Worm (Caenorhabditis elegans) whole organism, midembryonic: ENCODE data around the gene C03B1.4.
A peak's percentile ranks its signal among the peaks of the same experiment; 100 is the strongest.

Experiments used
- T22C8.4 ChIP-seq: fragments of 200-800 bp; sonication (Bioruptor generic); IDR thresholded peaks from 2 replicates; pipeline ENCODE4 v1.3.6; 2022; ENCODE audit warnings: missing genetic modification characterization, missing compliant biosample characterization
- cog-1 ChIP-seq: sonication (generic microtip); optimal IDR thresholded peaks from 2 replicates; lab custom pipeline; 2016; ENCODE audit warnings: missing genetic modification characterization, missing compliant biosample characterization
- flt-1 ChIP-seq: fragments of 200-800 bp; sonication (Bioruptor generic); IDR thresholded peaks from 2 replicates; pipeline ENCODE4 v1.3.6; 2022; ENCODE audit warnings: missing genetic modification characterization, missing compliant biosample characterization
- klf-2 ChIP-seq: fragments of 200-800 bp; sonication (Bioruptor generic); conservative IDR thresholded peaks from 2 replicates; pipeline ENCODE4 v1.3.6; 2022; ENCODE audit warnings: missing genetic modification reagents, missing genetic modification characterization, missing compliant biosample characterization
- med-1 ChIP-seq: sonication (generic microtip); optimal IDR thresholded peaks from 2 replicates; lab custom pipeline; 2017; ENCODE audit warnings: missing genetic modification characterization, mild to moderate bottlenecking, missing compliant biosample characterization, antibody characterized with exemption, missing genetic modification reagents; ENCODE audit not compliant: insufficient read depth
- ref-1 ChIP-seq: fragments of 200-800 bp; sonication (Bioruptor generic); conservative IDR thresholded peaks from 2 replicates; pipeline ENCODE4 v1.3.6; 2022; ENCODE audit warnings: missing genetic modification reagents, missing genetic modification characterization, missing compliant biosample characterization
- tab-1 ChIP-seq: fragments of 200-800 bp; sonication (Bioruptor generic); IDR thresholded peaks from 2 replicates; pipeline ENCODE4 v1.3.6; 2022; ENCODE audit warnings: missing genetic modification characterization, missing compliant biosample characterization
- ztf-23 ChIP-seq: fragments of 200-800 bp; sonication (Bioruptor generic); IDR thresholded peaks from 2 replicates; pipeline ENCODE4 v1.3.6; 2022; ENCODE audit warnings: missing genetic modification reagents, missing genetic modification characterization, missing compliant biosample characterization
- ztf-29 ChIP-seq: fragments of 200-800 bp; sonication (Bioruptor generic); IDR thresholded peaks from 2 replicates; pipeline ENCODE4 v1.3.6; 2022; ENCODE audit warnings: missing genetic modification reagents, missing genetic modification characterization, missing compliant biosample characterization

The C03B1.4 gene

DNA sequence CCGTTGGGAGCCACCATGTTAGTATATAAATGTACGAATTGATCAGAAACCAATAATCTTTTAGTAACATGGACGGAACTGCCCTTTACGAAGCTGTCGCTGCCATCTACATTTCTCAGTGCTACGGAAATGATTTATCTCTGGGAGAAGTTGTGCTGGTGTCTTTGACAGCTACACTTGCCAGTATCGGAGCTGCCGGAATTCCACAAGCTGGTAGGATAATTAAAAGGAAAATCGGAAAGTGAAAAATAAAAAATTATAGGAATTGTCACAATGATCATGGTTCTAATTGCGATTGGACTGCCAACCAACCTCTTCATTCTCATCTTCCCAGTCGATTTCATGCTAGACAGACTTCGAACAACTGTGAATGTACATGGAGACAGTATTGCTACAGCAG, 41.6 kb downstream of the C03B1.4 start:
- no peak for TF ChIP-seq T22C8.4 (GFP tag; lab: Robert Waterston, UW)
- TF ChIP-seq ztf-23 (GFP tag; lab: Robert Waterston, UW), result no peak
- TF ChIP-seq tab-1, result no peak
- TF ChIP-seq ztf-29 (GFP tag; lab: Robert Waterston, UW), result no peak
- TF ChIP-seq cog-1 (tag; lab: Kevin White, UChicago), result no peak
- TF ChIP-seq flt-1 (GFP tag; lab: Robert Waterston, UW), result no peak
- no peak for TF ChIP-seq klf-2

DNA sequence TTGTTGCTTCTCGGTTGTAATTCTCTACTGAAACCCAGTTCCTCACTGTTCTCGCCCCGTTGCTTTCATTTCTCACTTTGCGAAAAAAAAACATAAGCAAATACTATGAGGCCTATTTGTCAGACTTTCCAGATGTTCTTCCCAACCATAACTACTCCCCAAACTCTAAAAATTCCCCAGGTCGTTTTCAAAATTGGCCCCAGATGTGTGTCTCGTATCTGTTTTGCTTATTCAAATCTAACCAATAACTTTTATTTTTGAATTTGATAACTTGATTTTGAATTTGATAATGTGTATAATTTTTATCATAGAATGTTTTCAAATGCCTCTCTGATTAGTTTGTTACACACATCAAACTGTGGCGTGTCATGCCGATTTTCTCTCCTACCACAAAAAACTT, 43.5 kb downstream of the C03B1.4 start:
- TF ChIP-seq ref-1 (GFP tag; lab: Robert Waterston, UW) (no peak), cog-1 (tag; lab: Kevin White, UChicago) (no peak), ztf-23 (GFP tag; lab: Robert Waterston, UW) (no peak), klf-2 (no peak), med-1 (GFP tag; lab: Kevin White, UChicago) (no peak), tab-1 (no peak), flt-1 (GFP tag; lab: Robert Waterston, UW) (no peak), T22C8.4 (GFP tag; lab: Robert Waterston, UW) (no peak)

DNA sequence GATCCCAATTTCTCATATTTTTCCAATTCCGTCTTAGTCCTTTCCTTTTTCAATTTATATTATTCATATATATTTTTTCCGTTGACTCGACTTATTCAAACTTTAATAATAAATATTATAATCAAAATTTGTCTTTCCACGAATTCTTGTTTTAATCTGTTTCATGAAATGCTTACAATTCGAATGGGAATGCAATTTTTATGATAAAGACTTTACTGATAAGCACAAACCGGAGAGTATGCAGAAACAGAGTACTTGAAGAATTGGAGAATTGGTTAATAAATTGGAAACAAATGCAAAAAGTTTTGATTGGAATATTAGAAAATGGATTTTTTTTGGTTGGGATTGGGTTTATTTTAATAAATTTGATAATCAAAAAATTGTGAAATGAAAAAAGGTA, 44.0 kb downstream of the C03B1.4 start:
- TF ChIP-seq T22C8.4 (GFP tag; lab: Robert Waterston, UW) (no peak), flt-1 (GFP tag; lab: Robert Waterston, UW) (no peak), cog-1 (tag; lab: Kevin White, UChicago) (no peak), ztf-29 (GFP tag; lab: Robert Waterston, UW) (no peak), klf-2 (no peak), med-1 (GFP tag; lab: Kevin White, UChicago) (no peak), tab-1 (no peak), ref-1 (GFP tag; lab: Robert Waterston, UW) (no peak), ztf-23 (GFP tag; lab: Robert Waterston, UW) (no peak)

DNA sequence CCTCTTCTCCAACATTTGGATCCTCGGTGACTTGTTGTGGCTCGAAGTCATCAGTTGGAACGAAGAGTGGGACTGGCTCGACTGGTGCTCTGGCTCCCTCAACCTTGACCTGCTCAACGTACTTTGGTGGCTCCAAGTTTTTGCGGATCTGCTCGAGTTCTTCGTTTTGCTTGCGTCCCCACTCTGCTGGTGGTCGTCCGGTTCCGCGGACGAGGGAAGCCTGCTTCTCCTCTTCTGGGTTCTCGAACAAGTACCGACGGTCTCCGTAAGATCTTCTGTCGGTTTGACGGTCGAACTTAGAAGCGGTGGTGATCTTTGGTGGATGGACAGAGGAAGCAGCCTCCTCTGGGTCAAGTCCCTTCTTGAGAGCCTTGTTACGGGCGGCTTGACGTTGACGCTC, 44.4 kb downstream of the C03B1.4 start:
- TF ChIP-seq flt-1 (GFP tag; lab: Robert Waterston, UW), result no peak
- no peak for TF ChIP-seq tab-1
- no peak for TF ChIP-seq ztf-29 (GFP tag; lab: Robert Waterston, UW)
- TF ChIP-seq ref-1 (GFP tag; lab: Robert Waterston, UW), result no peak
- no peak for TF ChIP-seq klf-2
- TF ChIP-seq ztf-23 (GFP tag; lab: Robert Waterston, UW), result no peak

DNA sequence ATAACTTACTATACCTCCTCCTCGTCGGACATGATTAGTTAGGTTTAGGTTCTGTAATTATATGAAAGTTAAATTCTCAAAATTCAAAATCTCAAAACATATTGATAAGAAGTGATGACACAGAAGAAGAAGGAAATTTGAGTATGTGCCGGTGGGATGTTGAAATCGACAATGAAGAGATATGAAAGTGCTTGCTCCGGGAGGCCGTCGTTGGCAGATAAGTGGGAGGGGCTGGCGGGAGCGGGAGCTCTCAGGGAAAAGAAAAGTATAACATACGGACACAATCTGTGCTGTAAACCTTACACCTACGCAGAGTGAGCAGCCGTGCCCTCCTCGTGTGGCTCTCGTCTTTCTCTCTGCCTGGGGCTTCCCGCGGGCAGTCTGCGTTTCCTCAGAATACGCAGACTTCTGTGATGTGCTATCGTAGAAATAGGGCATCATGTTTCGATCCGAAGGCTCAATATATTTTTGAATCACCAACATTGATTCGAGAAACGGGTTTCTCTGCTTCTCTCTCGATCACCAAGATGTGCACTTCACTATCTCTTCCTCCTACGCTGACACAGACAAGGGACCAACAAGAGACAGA, 46.0 kb downstream of the C03B1.4 start, which contains the start of gene mup-2:
mup-2 (minus strand) TSS at position 51 of the 589 bp plus-strand sequence.
- TF ChIP-seq ztf-23 (GFP tag; lab: Robert Waterston, UW), result 0 out of 2 replicates have a peak, but pooled peaks have one; percentile 30
- peak; percentile 61 for TF ChIP-seq cog-1 (tag; lab: Kevin White, UChicago)
- TF ChIP-seq med-1 (GFP tag; lab: Kevin White, UChicago), result no peak

DNA sequence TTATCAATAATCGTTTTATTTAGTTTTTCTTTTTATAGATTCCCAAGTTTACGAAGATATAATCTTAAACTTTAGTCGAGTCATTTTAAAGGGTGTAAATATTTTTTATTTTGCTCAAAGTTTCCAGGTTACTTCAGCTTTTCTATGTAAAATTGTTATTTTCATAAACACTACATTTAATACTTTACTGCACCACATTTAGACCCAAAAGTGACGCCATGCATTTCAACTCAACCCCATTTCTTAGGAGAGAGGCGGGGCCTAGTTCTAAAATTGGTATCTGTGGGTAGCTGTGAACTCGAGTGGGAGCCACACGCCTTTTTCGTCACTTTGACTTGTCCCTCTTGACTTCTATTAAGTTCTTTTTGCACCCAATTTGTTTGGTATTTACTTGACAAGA, 48.3 kb downstream of the C03B1.4 start, which contains the start of gene T22E5.1:
T22E5.1 (plus strand) TSS at position 301 of the 400 bp plus-strand sequence.
- TF ChIP-seq cog-1 (tag; lab: Kevin White, UChicago) (no peak), ref-1 (GFP tag; lab: Robert Waterston, UW) (no peak), flt-1 (GFP tag; lab: Robert Waterston, UW) (no peak), med-1 (GFP tag; lab: Kevin White, UChicago) (no peak), klf-2 (no peak)

DNA sequence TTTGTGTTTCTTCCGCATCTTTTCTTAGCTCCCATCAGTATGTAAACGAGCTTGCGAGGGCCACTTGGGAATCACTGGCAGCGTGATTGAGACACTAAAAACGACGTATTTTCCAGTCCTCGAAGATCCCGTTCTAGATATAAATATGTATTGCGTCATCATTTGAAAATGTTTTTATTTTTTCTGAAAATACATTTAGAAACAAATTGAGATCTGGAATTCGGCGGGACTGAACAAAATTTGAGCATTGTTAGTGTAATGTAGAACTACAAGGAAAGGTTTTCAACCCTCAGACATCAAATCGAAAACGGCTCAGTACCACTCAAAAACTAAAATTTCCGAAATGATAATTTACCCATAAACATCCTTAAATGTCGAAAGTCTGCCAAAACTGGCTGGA, 49.3 kb downstream of the C03B1.4 start:
- TF ChIP-seq ztf-29 (GFP tag; lab: Robert Waterston, UW) (no peak), med-1 (GFP tag; lab: Kevin White, UChicago) (no peak), flt-1 (GFP tag; lab: Robert Waterston, UW) (no peak), cog-1 (tag; lab: Kevin White, UChicago) (no peak), T22C8.4 (GFP tag; lab: Robert Waterston, UW) (no peak), klf-2 (no peak), ref-1 (GFP tag; lab: Robert Waterston, UW) (no peak), ztf-23 (GFP tag; lab: Robert Waterston, UW) (no peak), tab-1 (no peak)
